Worm (Caenorhabditis elegans): ENCODE measurements around the gene chil-25.

DNA sequence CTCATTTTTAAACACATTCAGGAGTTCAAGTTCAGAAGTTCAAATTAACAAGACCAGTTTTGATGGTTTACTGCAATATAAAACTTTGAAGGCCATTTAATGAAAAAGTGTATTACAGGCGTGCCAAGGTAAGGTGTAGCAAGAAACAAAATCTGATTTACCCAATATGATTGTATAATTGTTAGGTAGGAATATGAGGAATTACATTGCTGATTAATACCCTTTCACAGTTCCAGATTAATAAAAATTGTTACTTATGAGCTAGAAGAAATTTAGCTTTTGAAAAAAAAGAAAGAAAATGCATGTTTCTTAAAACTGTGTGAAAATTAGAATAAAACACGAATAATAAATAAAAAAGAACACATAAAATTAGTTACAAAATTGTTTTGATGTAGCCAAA, 40.7 kb downstream of the chil-25 start, which contains the start of gene kin-15:
- TF ChIP-seq nfya-1 (tag; optimal IDR thresholded peaks at IDR 0.05; ENCODE audit: insufficient read depth) = no peak
- TF ChIP-seq nhr-12 (tag; optimal IDR thresholded peaks at IDR 0.05) = no peak
- TF ChIP-seq aly-2 (tag; optimal IDR thresholded peaks at IDR 0.05) = no peak
- no peak for TF ChIP-seq unc-62 (GFP tag; optimal IDR thresholded peaks at IDR 0.05)
- TF ChIP-seq pqm-1 (tag; optimal IDR thresholded peaks at IDR 0.05) = no peak
- no peak for TF ChIP-seq ceh-28 (tag; optimal IDR thresholded peaks at IDR 0.05)
- TF ChIP-seq ceh-16 (tag; optimal IDR thresholded peaks at IDR 0.05) = no peak
- no peak for TF ChIP-seq daf-12 (tag; optimal IDR thresholded peaks at IDR 0.05)
- TF ChIP-seq skn-1 (tag; optimal IDR thresholded peaks at IDR 0.05) = no peak
- TF ChIP-seq tbx-2 (tag; optimal IDR thresholded peaks at IDR 0.05) = no peak
- no peak for TF ChIP-seq nhr-76 (tag; optimal IDR thresholded peaks at IDR 0.05)
- TF ChIP-seq zag-1 (tag; optimal IDR thresholded peaks at IDR 0.05) = no peak
- no peak for TF ChIP-seq unc-39 (tag; optimal IDR thresholded peaks at IDR 0.05)

Data from whole organism, L3 larva.